Worm (Caenorhabditis elegans): Measurements from ENCODE around the gene cyp-32B1.

cyp-32B1 gene

ce11 chrV:2201240-2201639 is at the start of gene cyp-32B1:
Gene cyp-32B1 (minus strand): TSS chrV:2201415.
- TF ChIP-seq mml-1 (tag; optimal IDR thresholded peaks at IDR 0.05) (no peak), jun-1 (tag; optimal IDR thresholded peaks at IDR 0.05) (no peak), pqm-1 (tag; optimal IDR thresholded peaks at IDR 0.05) (peak; percentile 70), elt-2 (tag; optimal IDR thresholded peaks at IDR 0.05) (peak; percentile 65), nhr-67 (tag; optimal IDR thresholded peaks at IDR 0.05) (no peak), skn-1 (tag; optimal IDR thresholded peaks at IDR 0.05) (no peak), lsy-12 (tag; optimal IDR thresholded peaks at IDR 0.05) (no peak), fkh-10 (GFP tag; optimal IDR thresholded peaks at IDR 0.05) (no peak), ztf-4 (tag; optimal IDR thresholded peaks at IDR 0.05) (no peak), ZK546.5 (tag; optimal IDR thresholded peaks at IDR 0.05) (no peak), unc-62 (GFP tag; optimal IDR thresholded peaks at IDR 0.05) (no peak), elt-3 (tag; optimal IDR thresholded peaks at IDR 0.05) (no peak), egl-27 (tag; optimal IDR thresholded peaks at IDR 0.05) (no peak), zag-1 (tag; optimal IDR thresholded peaks at IDR 0.05) (no peak), lin-15B (tag; optimal IDR thresholded peaks at IDR 0.05) (no peak), aly-2 (tag; optimal IDR thresholded peaks at IDR 0.05) (no peak), ceh-16 (tag; optimal IDR thresholded peaks at IDR 0.05) (no peak), ama-1 (optimal IDR thresholded peaks at IDR 0.05) (no peak), nhr-28 (tag; optimal IDR thresholded peaks at IDR 0.05) (no peak), pha-4 (tag; optimal IDR thresholded peaks at IDR 0.05) (peak; percentile 61), egl-5 (tag; optimal IDR thresholded peaks at IDR 0.05) (no peak), unc-39 (tag; optimal IDR thresholded peaks at IDR 0.05) (no peak)

DNA sequence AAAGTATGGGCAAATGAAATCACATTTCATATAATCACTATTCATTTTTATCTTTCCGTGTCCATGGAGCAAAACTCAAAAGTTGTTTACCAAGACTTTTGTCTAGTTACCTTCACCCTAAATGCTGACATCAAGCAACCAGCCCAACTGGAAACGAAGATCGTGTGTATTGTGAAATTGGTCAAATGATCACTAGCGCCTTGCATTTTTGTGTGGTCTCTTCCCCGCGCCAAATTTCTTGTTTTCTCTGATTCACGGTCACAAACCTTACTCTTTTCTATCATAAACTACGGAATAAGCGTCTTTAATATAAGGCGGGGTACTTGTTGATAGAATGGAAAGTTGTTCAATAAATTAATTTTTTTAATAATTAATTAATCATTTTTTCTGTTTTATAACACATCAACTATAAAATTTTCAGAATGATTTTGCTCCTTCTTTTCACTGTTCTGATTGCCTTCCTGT is 48.9 kb upstream of the cyp-32B1 start, which contains the start of gene cyp-33C7:
Gene cyp-33C7, plus strand, starts transcription at position 415 of the 465 bp plus-strand sequence.
- no peak for TF ChIP-seq snpc-4 (tag; optimal IDR thresholded peaks at IDR 0.05)
- TF ChIP-seq jun-1 (tag; optimal IDR thresholded peaks at IDR 0.05), result peak; percentile 71
- no peak for TF ChIP-seq lin-15B (tag; optimal IDR thresholded peaks at IDR 0.05)
- peak; percentile 72 for TF ChIP-seq pha-4 (tag; optimal IDR thresholded peaks at IDR 0.05)
- no peak for TF ChIP-seq mdl-1 (tag; optimal IDR thresholded peaks at IDR 0.05)
- TF ChIP-seq mml-1 (tag; optimal IDR thresholded peaks at IDR 0.05), result no peak
- TF ChIP-seq pqm-1 (tag; optimal IDR thresholded peaks at IDR 0.05), result peak; percentile 68
- TF ChIP-seq elt-2 (tag; optimal IDR thresholded peaks at IDR 0.05), result peak; percentile 78
- TF ChIP-seq ceh-28 (tag; optimal IDR thresholded peaks at IDR 0.05), result peak; percentile 15
- no peak for TF ChIP-seq nhr-43 (tag; optimal IDR thresholded peaks at IDR 0.05; ENCODE audit: poor library complexity, severe bottlenecking)
- peak; percentile 19 for TF ChIP-seq nhr-23 (tag; optimal IDR thresholded peaks at IDR 0.05)
- no peak for TF ChIP-seq ceh-16 (tag; optimal IDR thresholded peaks at IDR 0.05)
- peak; percentile 20 for TF ChIP-seq nfya-1 (tag; optimal IDR thresholded peaks at IDR 0.05; ENCODE audit: insufficient read depth)
- TF ChIP-seq ZK546.5 (tag; optimal IDR thresholded peaks at IDR 0.05), result no peak

DNA sequence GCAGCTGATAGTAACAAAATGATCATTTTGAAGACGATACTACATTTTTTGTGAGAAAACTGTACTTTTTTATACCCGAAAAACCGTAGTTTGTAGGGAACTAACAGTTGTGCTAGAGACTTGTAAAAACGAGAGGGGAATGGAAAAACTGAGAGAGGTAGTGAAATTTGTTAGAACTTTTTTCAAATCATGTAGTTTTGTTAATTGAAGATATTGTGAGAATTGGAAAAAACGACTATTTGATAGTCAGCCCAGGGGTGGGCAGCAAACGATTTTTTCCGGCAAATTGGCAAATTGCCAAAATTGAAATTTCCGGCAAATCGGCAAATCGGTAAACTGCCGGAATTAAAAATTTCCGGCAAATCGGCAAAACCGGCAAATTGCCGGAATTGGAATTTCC is 48.1 kb upstream of the cyp-32B1 start, which contains the start of gene cyp-33C6:
Gene cyp-33C6, minus strand, starts transcription at position 101 of the 400 bp plus-strand sequence.
- TF ChIP-seq ceh-82 (tag; optimal IDR thresholded peaks at IDR 0.05) (no peak), elt-1 (tag; optimal IDR thresholded peaks at IDR 0.05) (no peak), ceh-9 (tag; optimal IDR thresholded peaks at IDR 0.05) (no peak), ceh-16 (tag; optimal IDR thresholded peaks at IDR 0.05) (no peak), fkh-2 (tag; optimal IDR thresholded peaks at IDR 0.05) (no peak), nhr-76 (tag; optimal IDR thresholded peaks at IDR 0.05) (no peak), unc-62 (GFP tag; optimal IDR thresholded peaks at IDR 0.05) (no peak), nhr-43 (tag; optimal IDR thresholded peaks at IDR 0.05; ENCODE audit: poor library complexity, severe bottlenecking) (no peak)

DNA sequence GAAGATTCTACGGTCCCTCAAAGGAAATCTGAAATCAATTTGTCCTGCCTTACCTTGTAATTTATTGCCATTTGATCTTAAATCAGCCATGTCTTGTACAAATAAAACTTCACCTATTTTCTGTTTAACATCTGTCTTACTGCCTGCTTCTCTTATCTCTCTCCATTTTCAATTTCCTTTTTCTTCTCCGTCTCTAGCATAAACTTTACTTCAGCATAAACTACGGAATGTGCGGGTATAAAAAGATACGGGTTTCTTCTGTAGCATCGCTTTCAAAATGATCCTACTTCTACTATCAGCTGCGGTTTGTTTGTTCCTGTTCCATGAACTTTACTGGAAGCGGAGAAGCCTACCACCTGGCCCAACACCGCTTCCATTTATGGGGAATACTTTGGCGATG is 43.5 kb upstream of the cyp-32B1 start, which contains the start of gene cyp-33C5:
Gene cyp-33C5, plus strand, starts transcription at position 254 of the 400 bp plus-strand sequence.
- peak; percentile 77 for TF ChIP-seq pha-4 (tag; optimal IDR thresholded peaks at IDR 0.05)
- TF ChIP-seq pqm-1 (tag; optimal IDR thresholded peaks at IDR 0.05), result peak; percentile 42
- peak; percentile 18 for TF ChIP-seq nhr-23 (tag; optimal IDR thresholded peaks at IDR 0.05)
- TF ChIP-seq elt-2 (tag; optimal IDR thresholded peaks at IDR 0.05), result peak; percentile 36
- peak; percentile 46 for TF ChIP-seq ceh-28 (tag; optimal IDR thresholded peaks at IDR 0.05)
- no peak for TF ChIP-seq elt-3 (tag; optimal IDR thresholded peaks at IDR 0.05)
- TF ChIP-seq fos-1 (tag; optimal IDR thresholded peaks at IDR 0.05), result no peak

- TF ChIP-seq elt-2 (tag; optimal IDR thresholded peaks at IDR 0.05) (peak; percentile 18), nhr-77 (tag; optimal IDR thresholded peaks at IDR 0.05) (no peak), ZK546.5 (tag; optimal IDR thresholded peaks at IDR 0.05) (no peak), mdl-1 (tag; optimal IDR thresholded peaks at IDR 0.05) (no peak), jun-1 (tag; optimal IDR thresholded peaks at IDR 0.05) (no peak), lin-39 (tag; optimal IDR thresholded peaks at IDR 0.05) (no peak), ztf-4 (tag; optimal IDR thresholded peaks at IDR 0.05) (no peak)
These were observed 41.4 kb upstream of the cyp-32B1 start, which contains the start of gene cyp-33C3 for ce11 chrV:2242630-2243029. Gene cyp-33C3 (plus strand): TSS chrV:2242778.
